Worm (Caenorhabditis elegans) whole organism, L1 larva: ENCODE results near the gene sel-13.
A peak's percentile ranks its signal among the peaks of the same experiment; 100 is the strongest.

Experiments used
- C04F5.9 ChIP-seq: sonication (generic microtip); optimal IDR thresholded peaks from 2 replicates; lab custom pipeline; 2016; ENCODE audit warnings: missing genetic modification characterization, missing compliant biosample characterization
- C34B4.2 ChIP-seq: sonication (generic microtip); optimal IDR thresholded peaks from 2 replicates; lab custom pipeline; 2017; ENCODE audit warnings: mild to moderate bottlenecking, missing genetic modification characterization, missing compliant biosample characterization
- F16B12.6 ChIP-seq: fragments of 150-350 bp; optimal IDR thresholded peaks from 2 replicates; lab custom pipeline; 2014; ENCODE audit warnings: missing biosample characterization, missing genetic modification characterization
- aha-1 ChIP-seq: fragments of 150-350 bp; optimal IDR thresholded peaks from 2 replicates; lab custom pipeline; 2014; ENCODE audit warnings: missing biosample characterization, missing genetic modification characterization
- ama-1 ChIP-seq: fragments of 150-350 bp; optimal IDR thresholded peaks from 2 replicates; lab custom pipeline; 2014
- blmp-1 ChIP-seq: fragments of 150-350 bp; optimal IDR thresholded peaks from 2 replicates; lab custom pipeline; 2014; ENCODE audit warnings: missing biosample characterization, missing genetic modification characterization
- ceh-82 ChIP-seq, 3 experiments: fragments of 150-350 bp in 1 of 3; sonication (generic microtip) in 2 of 3; optimal IDR thresholded peaks; 2 replicates each; lab custom pipeline; 2014 to 2017; ENCODE audit warnings: missing biosample characterization in 3 of 3, missing genetic modification characterization in 3 of 3
- ceh-90 ChIP-seq: sonication (generic microtip); optimal IDR thresholded peaks from 2 replicates; lab custom pipeline; 2016; ENCODE audit warnings: missing genetic modification characterization, missing compliant biosample characterization
- ces-1 ChIP-seq: fragments of 150-350 bp; optimal IDR thresholded peaks from 2 replicates; lab custom pipeline; 2014; ENCODE audit warnings: missing biosample characterization, missing genetic modification reagents, missing genetic modification characterization
- dpl-1 ChIP-seq, 3 experiments: fragments of 150-350 bp in 2 of 3; sonication (generic microtip) in 1 of 3; optimal IDR thresholded peaks; 2 replicates each; lab custom pipeline; 2014 to 2017; ENCODE audit warnings: missing biosample characterization in 3 of 3, missing genetic modification characterization in 3 of 3, missing genetic modification reagents in 3 of 3
- efl-1 ChIP-seq, 4 experiments: fragments of 150-350 bp; optimal IDR thresholded peaks in 3 of 4; peaks in 1 of 4; 1 replicate in 1 of 4; 2 replicates in 3 of 4; lab custom pipeline; 2014; ENCODE audit warnings: missing biosample characterization in 2 of 4, missing genetic modification characterization in 2 of 4, missing genetic modification reagents in 2 of 4
- efl-3 ChIP-seq: fragments of 200-800 bp; sonication (Bioruptor generic); optimal IDR thresholded peaks from 2 replicates; lab custom pipeline; 2018; ENCODE audit warnings: mild to moderate bottlenecking, missing genetic modification characterization, missing compliant biosample characterization
- egl-27 ChIP-seq, 2 experiments: fragments of 150-350 bp in 1 of 2; sonication (generic microtip); optimal IDR thresholded peaks; 3 replicates each; lab custom pipeline; 2017 to 2018; ENCODE audit warnings: missing biosample characterization in 2 of 2, missing genetic modification characterization in 2 of 2, missing genetic modification reagents in 2 of 2
- elt-2 ChIP-seq: sonication (generic microtip); optimal IDR thresholded peaks from 2 replicates; lab custom pipeline; 2016; ENCODE audit warnings: missing genetic modification characterization, mild to moderate bottlenecking, inconsistent platforms, missing compliant biosample characterization, missing genetic modification reagents
- fkh-8 ChIP-seq: sonication (generic microtip); optimal IDR thresholded peaks from 2 replicates; lab custom pipeline; 2016; ENCODE audit warnings: mild to moderate bottlenecking, missing genetic modification characterization, missing compliant biosample characterization
- fos-1 ChIP-seq: fragments of 150-350 bp; optimal IDR thresholded peaks from 2 replicates; lab custom pipeline; 2014; ENCODE audit warnings: missing biosample characterization, missing genetic modification characterization
- grh-1 ChIP-seq: fragments of 200-800 bp; sonication (Bioruptor generic); IDR thresholded peaks from 2 replicates; pipeline ENCODE4 v1.3.6; 2022; ENCODE audit warnings: missing genetic modification reagents, missing genetic modification characterization, missing compliant biosample characterization
- hlh-17 ChIP-seq: fragments of 200-800 bp; sonication (Bioruptor generic); optimal IDR thresholded peaks from 2 replicates; lab custom pipeline; 2018; ENCODE audit warnings: missing genetic modification characterization, mild to moderate bottlenecking, missing compliant biosample characterization, moderate library complexity, borderline replicate concordance
- hlh-4 ChIP-seq: sonication (generic microtip); optimal IDR thresholded peaks from 2 replicates; lab custom pipeline; 2016; ENCODE audit warnings: mild to moderate bottlenecking, missing genetic modification characterization, missing compliant biosample characterization
- hpl-2 ChIP-seq: fragments of 150-350 bp; optimal IDR thresholded peaks from 2 replicates; lab custom pipeline; 2014; ENCODE audit warnings: missing biosample characterization, missing genetic modification reagents, missing genetic modification characterization
- lin-14 ChIP-seq: fragments of 200-800 bp; sonication (Bioruptor generic); optimal IDR thresholded peaks from 2 replicates; lab custom pipeline; 2018; ENCODE audit warnings: mild to moderate bottlenecking, missing genetic modification characterization, moderate library complexity, missing compliant biosample characterization
- lin-15B ChIP-seq: fragments of 150-350 bp; sonication (generic microtip); optimal IDR thresholded peaks from 3 replicates; lab custom pipeline; 2014; ENCODE audit warnings: missing biosample characterization, missing genetic modification characterization
- lin-35 ChIP-seq, 2 experiments: fragments of 150-350 bp; optimal IDR thresholded peaks; 2 replicates each; lab custom pipeline; 2014; ENCODE audit warnings: missing biosample characterization in 2 of 2, missing genetic modification characterization in 2 of 2, missing genetic modification reagents in 2 of 2
- lin-39 ChIP-seq: fragments of 150-350 bp; optimal IDR thresholded peaks from 2 replicates; lab custom pipeline; 2014; ENCODE audit warnings: missing biosample characterization, missing genetic modification reagents, missing genetic modification characterization
- lir-3 ChIP-seq: sonication (generic microtip); optimal IDR thresholded peaks from 2 replicates; lab custom pipeline; 2016; ENCODE audit warnings: mild to moderate bottlenecking, missing genetic modification characterization, moderate library complexity, missing compliant biosample characterization; ENCODE audit not compliant: poor library complexity
- lsy-2 ChIP-seq, 2 experiments: fragments of 150-350 bp; optimal IDR thresholded peaks; 2 replicates each; lab custom pipeline; 2014; ENCODE audit warnings: missing biosample characterization in 2 of 2, missing genetic modification characterization in 2 of 2
- mab-9 ChIP-seq: fragments of 200-800 bp; sonication (Bioruptor generic); IDR thresholded peaks from 2 replicates; pipeline ENCODE4 v1.3.6; 2022; ENCODE audit warnings: missing genetic modification reagents, missing genetic modification characterization, missing compliant biosample characterization
- mdl-1 ChIP-seq, 2 experiments: fragments of 150-350 bp; optimal IDR thresholded peaks; 2 replicates each; lab custom pipeline; 2014 to 2017; ENCODE audit warnings: missing biosample characterization in 2 of 2, missing genetic modification characterization in 2 of 2, inconsistent platforms in 1 of 2
- mef-2 ChIP-seq: fragments of 150-350 bp; optimal IDR thresholded peaks from 2 replicates; lab custom pipeline; 2014; ENCODE audit warnings: missing biosample characterization, missing genetic modification characterization
- mep-1 ChIP-seq: fragments of 150-350 bp; optimal IDR thresholded peaks from 2 replicates; lab custom pipeline; 2014; ENCODE audit warnings: missing biosample characterization, missing genetic modification characterization
- nhr-11 ChIP-seq: fragments of 150-350 bp; optimal IDR thresholded peaks from 2 replicates; lab custom pipeline; 2014; ENCODE audit warnings: missing biosample characterization, missing genetic modification characterization
- nhr-20 ChIP-seq: sonication (generic microtip); optimal IDR thresholded peaks from 2 replicates; lab custom pipeline; 2016; ENCODE audit warnings: mild to moderate bottlenecking, missing genetic modification characterization, missing compliant biosample characterization
- nhr-47 ChIP-seq: sonication (generic microtip); optimal IDR thresholded peaks from 2 replicates; lab custom pipeline; 2016; ENCODE audit warnings: mild to moderate bottlenecking, missing genetic modification characterization, moderate library complexity, missing compliant biosample characterization
- nhr-71 ChIP-seq: sonication (generic microtip); optimal IDR thresholded peaks from 2 replicates; lab custom pipeline; 2016; ENCODE audit warnings: mild to moderate bottlenecking, missing genetic modification characterization, moderate library complexity, missing compliant biosample characterization
- nhr-76 ChIP-seq: sonication (generic microtip); optimal IDR thresholded peaks from 2 replicates; lab custom pipeline; 2017; ENCODE audit warnings: missing biosample characterization, missing genetic modification characterization
- nhr-85 ChIP-seq: sonication (generic microtip); peaks from one replicate; lab custom pipeline; 2016; ENCODE audit warnings: missing genetic modification characterization, inconsistent platforms, missing compliant biosample characterization
- nhr-90 ChIP-seq: sonication (generic microtip); optimal IDR thresholded peaks from 2 replicates; lab custom pipeline; 2016; ENCODE audit warnings: mild to moderate bottlenecking, missing genetic modification characterization, missing compliant biosample characterization; ENCODE audit not compliant: poor library complexity
- pag-3 ChIP-seq: sonication (generic microtip); optimal IDR thresholded peaks from 2 replicates; lab custom pipeline; 2017; ENCODE audit warnings: missing genetic modification characterization, mild to moderate bottlenecking, missing compliant biosample characterization, antibody characterized with exemption, borderline replicate concordance; ENCODE audit not compliant: insufficient read depth
- skn-1 ChIP-seq: fragments of 150-350 bp; optimal IDR thresholded peaks from 2 replicates; lab custom pipeline; 2014; ENCODE audit warnings: missing biosample characterization, missing genetic modification characterization
- snpc-4 ChIP-seq: fragments of 150-350 bp; optimal IDR thresholded peaks from 2 replicates; lab custom pipeline; 2014; ENCODE audit warnings: missing biosample characterization, missing genetic modification characterization
- snu-23 ChIP-seq: sonication (generic microtip); optimal IDR thresholded peaks from 2 replicates; lab custom pipeline; 2016; ENCODE audit warnings: missing genetic modification characterization, missing compliant biosample characterization
- sox-4 ChIP-seq: sonication (generic microtip); optimal IDR thresholded peaks from 2 replicates; lab custom pipeline; 2016; ENCODE audit warnings: missing genetic modification characterization, missing compliant biosample characterization
- sup-37 ChIP-seq: fragments of 200-800 bp; sonication (Bioruptor generic); optimal IDR thresholded peaks from 2 replicates; lab custom pipeline; 2018; ENCODE audit warnings: mild to moderate bottlenecking, missing genetic modification characterization, missing compliant biosample characterization
- swsn-7 ChIP-seq: sonication (generic microtip); optimal IDR thresholded peaks from 2 replicates; lab custom pipeline; 2016; ENCODE audit warnings: missing genetic modification characterization, missing compliant biosample characterization
- tbx-2 ChIP-seq: sonication (generic microtip); optimal IDR thresholded peaks from 2 replicates; lab custom pipeline; 2016; ENCODE audit warnings: missing genetic modification characterization, missing compliant biosample characterization
- tlp-1 ChIP-seq: fragments of 150-350 bp; optimal IDR thresholded peaks from 2 replicates; lab custom pipeline; 2014; ENCODE audit warnings: missing biosample characterization, missing genetic modification characterization
- unc-30 ChIP-seq: sonication (generic microtip); optimal IDR thresholded peaks from 2 replicates; lab custom pipeline; 2017; ENCODE audit warnings: missing biosample characterization, missing genetic modification characterization
- unc-86 ChIP-seq: sonication (generic microtip); optimal IDR thresholded peaks from 2 replicates; lab custom pipeline; 2016; ENCODE audit warnings: missing genetic modification characterization, missing compliant biosample characterization
- xbp-1 ChIP-seq: sonication (generic microtip); optimal IDR thresholded peaks from 2 replicates; lab custom pipeline; 2016; ENCODE audit warnings: missing genetic modification characterization, missing compliant biosample characterization
- zag-1 ChIP-seq: fragments of 150-350 bp; optimal IDR thresholded peaks from 2 replicates; lab custom pipeline; 2014; ENCODE audit warnings: missing biosample characterization, missing genetic modification characterization
- ztf-11 ChIP-seq, 2 experiments: sonication (generic microtip); optimal IDR thresholded peaks; 2 replicates each; lab custom pipeline; 2016 to 2017; ENCODE audit warnings: missing genetic modification characterization in 2 of 2, missing biosample characterization in 1 of 2, missing compliant biosample characterization in 1 of 2
- ztf-4 ChIP-seq: fragments of 150-350 bp; optimal IDR thresholded peaks from 2 replicates; lab custom pipeline; 2014; ENCODE audit warnings: missing biosample characterization, missing genetic modification characterization

Gene sel-13

ce11 chrIII:4666753-4667400, 33.1 kb downstream of the sel-13 start:
- no peak for TF ChIP-seq ama-1
- TF ChIP-seq hpl-2 (GFP tag; lab: Kevin White, UChicago): no peak
- peak; percentile 61 for TF ChIP-seq nhr-71 (tag; lab: Kevin White, UChicago)
- TF ChIP-seq nhr-20 (tag; lab: Kevin White, UChicago): peak; percentile 51
- no peak for TF ChIP-seq ceh-90 (tag; lab: Kevin White, UChicago)
- TF ChIP-seq efl-3 (GFP tag; lab: Kevin White, UChicago): no peak
- peak; percentile 34 for TF ChIP-seq nhr-90 (tag; lab: Kevin White, UChicago)
- peak; percentile 66 for TF ChIP-seq mep-1 (tag; lab: Kevin White, UChicago)
- TF ChIP-seq unc-30 (tag; lab: Kevin White, UChicago): no peak
- TF ChIP-seq tlp-1 (tag; lab: Kevin White, UChicago): no peak
- no peak for TF ChIP-seq grh-1 (GFP tag; lab: Robert Waterston, UW)
- peak; percentile 31 for TF ChIP-seq snpc-4
- no peak for TF ChIP-seq elt-2 (tag; lab: Kevin White, UChicago)
- TF ChIP-seq lin-14 (GFP tag; lab: Kevin White, UChicago): peak; percentile 94
- TF ChIP-seq skn-1: peak; percentile 71
- peak in 2 of 3 experiments; percentile 22 to 63 for TF ChIP-seq ceh-82 (tag; optimal IDR thresholded peaks at IDR 0.05; lab: Kevin White, UChicago)
- peak in 2 of 3 experiments; percentile 3 to 24 for TF ChIP-seq dpl-1 (GFP tag; optimal IDR thresholded peaks at IDR 0.05; lab: Kevin White, UChicago)
- peak; percentile 18 for TF ChIP-seq tbx-2 (tag; lab: Kevin White, UChicago)
- no peak for TF ChIP-seq fos-1 (tag; lab: Kevin White, UChicago)
- TF ChIP-seq efl-1 (optimal IDR thresholded peaks at IDR 0.05; lab: Kevin White, UChicago): peak; percentile 36 to 37
- peak; percentile 21 to 95 for TF ChIP-seq efl-1 (GFP tag; optimal IDR thresholded peaks at IDR 0.05 in 1 of 2; lab: Kevin White, UChicago)
- peak; percentile 25 for TF ChIP-seq unc-86
- TF ChIP-seq blmp-1 (tag; lab: Kevin White, UChicago): peak; percentile 87
- TF ChIP-seq pag-3 (tag; lab: Kevin White, UChicago): no peak
- TF ChIP-seq xbp-1 (tag; lab: Kevin White, UChicago): peak; percentile 39
- no peak for TF ChIP-seq hlh-4
- TF ChIP-seq C04F5.9 (tag; lab: Kevin White, UChicago): no peak
- peak in 1 of 2 experiments; percentile 32 for TF ChIP-seq mdl-1 (tag; optimal IDR thresholded peaks at IDR 0.05; lab: Kevin White, UChicago)
- TF ChIP-seq nhr-85 (tag; lab: Kevin White, UChicago): peak; percentile 89
- peak; percentile 33 to 62 for TF ChIP-seq lsy-2 (tag; optimal IDR thresholded peaks at IDR 0.05; lab: Kevin White, UChicago)
- TF ChIP-seq mef-2: no peak
- no peak for TF ChIP-seq nhr-11 (tag; lab: Kevin White, UChicago)
- no peak for TF ChIP-seq zag-1 (tag; lab: Kevin White, UChicago)
- TF ChIP-seq ztf-11 (tag; optimal IDR thresholded peaks at IDR 0.05; lab: Kevin White, UChicago): peak in 1 of 2 experiments; percentile 25
- TF ChIP-seq fkh-8: peak; percentile 43
- TF ChIP-seq hlh-17 (GFP tag; lab: Kevin White, UChicago): no peak
- TF ChIP-seq snu-23: peak; percentile 61
- no peak for TF ChIP-seq sox-4 (tag; lab: Kevin White, UChicago)
- no peak for TF ChIP-seq lin-15B (tag; lab: Kevin White, UChicago)
- TF ChIP-seq nhr-47 (tag; lab: Kevin White, UChicago): peak; percentile 51
- TF ChIP-seq aha-1 (tag; lab: Kevin White, UChicago): no peak
- TF ChIP-seq lin-39 (tag; lab: Kevin White, UChicago): no peak
- TF ChIP-seq swsn-7 (tag; lab: Kevin White, UChicago): peak; percentile 46
- no peak for TF ChIP-seq mab-9 (GFP tag; lab: Robert Waterston, UW)
- no peak for TF ChIP-seq lir-3
- TF ChIP-seq egl-27 (tag; optimal IDR thresholded peaks at IDR 0.05; lab: Kevin White, UChicago): no peak
- no peak for TF ChIP-seq C34B4.2 (tag; lab: Kevin White, UChicago)
- no peak for TF ChIP-seq ces-1 (GFP tag; lab: Kevin White, UChicago)
- no peak for TF ChIP-seq sup-37
- TF ChIP-seq nhr-76: no peak
- peak; percentile 25 to 50 for TF ChIP-seq lin-35 (GFP tag; optimal IDR thresholded peaks at IDR 0.05; lab: Kevin White, UChicago)
- TF ChIP-seq F16B12.6 (tag; lab: Kevin White, UChicago): peak; percentile 8
- TF ChIP-seq ztf-4: no peak
